Worm (Caenorhabditis elegans) whole organism, L1 larva: ENCODE data around the gene phf-33.

ENCODE experiments used
- C04F5.9 ChIP-seq: sonication (generic microtip); optimal IDR thresholded peaks from 2 replicates; lab custom pipeline; 2016; ENCODE audit warnings: missing genetic modification characterization, missing compliant biosample characterization
- C16A3.4 ChIP-seq: fragments of 150-350 bp; optimal IDR thresholded peaks from 2 replicates; lab custom pipeline; 2014; ENCODE audit warnings: missing biosample characterization, missing genetic modification characterization
- Y116A8C.19 ChIP-seq: sonication (generic microtip); optimal IDR thresholded peaks from 2 replicates; lab custom pipeline; 2016; ENCODE audit warnings: missing compliant biosample characterization, missing genetic modification characterization, borderline replicate concordance
- ama-1 ChIP-seq: fragments of 150-350 bp; optimal IDR thresholded peaks from 2 replicates; lab custom pipeline; 2014
- blmp-1 ChIP-seq: fragments of 150-350 bp; optimal IDR thresholded peaks from 2 replicates; lab custom pipeline; 2014; ENCODE audit warnings: missing biosample characterization, missing genetic modification characterization
- ceh-82 ChIP-seq, 3 experiments: fragments of 150-350 bp in 1 of 3; sonication (generic microtip) in 2 of 3; optimal IDR thresholded peaks; 2 replicates each; lab custom pipeline; 2014 to 2017; ENCODE audit warnings: missing biosample characterization in 3 of 3, missing genetic modification characterization in 3 of 3
- ceh-88 ChIP-seq: fragments of 200-800 bp; sonication (Bioruptor generic); IDR thresholded peaks from 2 replicates; pipeline ENCODE4 v1.3.6; 2022; ENCODE audit warnings: missing genetic modification characterization, missing compliant biosample characterization
- ceh-90 ChIP-seq: sonication (generic microtip); optimal IDR thresholded peaks from 2 replicates; lab custom pipeline; 2016; ENCODE audit warnings: missing genetic modification characterization, missing compliant biosample characterization
- dpl-1 ChIP-seq, 3 experiments: fragments of 150-350 bp in 2 of 3; sonication (generic microtip) in 1 of 3; optimal IDR thresholded peaks; 2 replicates each; lab custom pipeline; 2014 to 2017; ENCODE audit warnings: missing biosample characterization in 3 of 3, missing genetic modification characterization in 3 of 3, missing genetic modification reagents in 3 of 3
- dsc-1 ChIP-seq: sonication (generic microtip); optimal IDR thresholded peaks from 2 replicates; lab custom pipeline; 2016; ENCODE audit warnings: mild to moderate bottlenecking, missing genetic modification characterization, missing compliant biosample characterization
- efl-1 ChIP-seq, 4 experiments: fragments of 150-350 bp; optimal IDR thresholded peaks in 3 of 4; peaks in 1 of 4; 1 replicate in 1 of 4; 2 replicates in 3 of 4; lab custom pipeline; 2014; ENCODE audit warnings: missing biosample characterization in 2 of 4, missing genetic modification characterization in 2 of 4, missing genetic modification reagents in 2 of 4
- efl-3 ChIP-seq: fragments of 200-800 bp; sonication (Bioruptor generic); optimal IDR thresholded peaks from 2 replicates; lab custom pipeline; 2018; ENCODE audit warnings: mild to moderate bottlenecking, missing genetic modification characterization, missing compliant biosample characterization
- egl-27 ChIP-seq, 2 experiments: fragments of 150-350 bp in 1 of 2; sonication (generic microtip); optimal IDR thresholded peaks; 3 replicates each; lab custom pipeline; 2017 to 2018; ENCODE audit warnings: missing biosample characterization in 2 of 2, missing genetic modification characterization in 2 of 2, missing genetic modification reagents in 2 of 2
- elt-2 ChIP-seq: sonication (generic microtip); optimal IDR thresholded peaks from 2 replicates; lab custom pipeline; 2016; ENCODE audit warnings: missing genetic modification characterization, mild to moderate bottlenecking, inconsistent platforms, missing compliant biosample characterization, missing genetic modification reagents
- elt-3 ChIP-seq, 6 experiments: fragments of 150-350 bp in 1 of 6; sonication (generic microtip); optimal IDR thresholded peaks; 2 replicates each; lab custom pipeline; 2017 to 2018; ENCODE audit warnings: missing biosample characterization in 6 of 6, missing genetic modification characterization in 6 of 6, inconsistent platforms in 1 of 6
- fkh-8 ChIP-seq: sonication (generic microtip); optimal IDR thresholded peaks from 2 replicates; lab custom pipeline; 2016; ENCODE audit warnings: mild to moderate bottlenecking, missing genetic modification characterization, missing compliant biosample characterization
- fos-1 ChIP-seq: fragments of 150-350 bp; optimal IDR thresholded peaks from 2 replicates; lab custom pipeline; 2014; ENCODE audit warnings: missing biosample characterization, missing genetic modification characterization
- hlh-4 ChIP-seq: sonication (generic microtip); optimal IDR thresholded peaks from 2 replicates; lab custom pipeline; 2016; ENCODE audit warnings: mild to moderate bottlenecking, missing genetic modification characterization, missing compliant biosample characterization
- hpl-2 ChIP-seq: fragments of 150-350 bp; optimal IDR thresholded peaks from 2 replicates; lab custom pipeline; 2014; ENCODE audit warnings: missing biosample characterization, missing genetic modification reagents, missing genetic modification characterization
- irx-1 ChIP-seq: sonication (generic microtip); optimal IDR thresholded peaks from 2 replicates; lab custom pipeline; 2016; ENCODE audit warnings: missing genetic modification characterization, missing compliant biosample characterization
- isw-1 ChIP-seq: fragments of 200-800 bp; sonication (Bioruptor generic); IDR thresholded peaks from 2 replicates; pipeline ENCODE4 v1.3.6; 2022; ENCODE audit warnings: missing genetic modification characterization, missing compliant biosample characterization
- jun-1 ChIP-seq: fragments of 150-350 bp; optimal IDR thresholded peaks from 2 replicates; lab custom pipeline; 2014; ENCODE audit warnings: missing biosample characterization, missing genetic modification reagents, missing genetic modification characterization
- lin-14 ChIP-seq: fragments of 200-800 bp; sonication (Bioruptor generic); optimal IDR thresholded peaks from 2 replicates; lab custom pipeline; 2018; ENCODE audit warnings: mild to moderate bottlenecking, missing genetic modification characterization, moderate library complexity, missing compliant biosample characterization
- lin-15B ChIP-seq: fragments of 150-350 bp; sonication (generic microtip); optimal IDR thresholded peaks from 3 replicates; lab custom pipeline; 2014; ENCODE audit warnings: missing biosample characterization, missing genetic modification characterization
- lin-39 ChIP-seq: fragments of 150-350 bp; optimal IDR thresholded peaks from 2 replicates; lab custom pipeline; 2014; ENCODE audit warnings: missing biosample characterization, missing genetic modification reagents, missing genetic modification characterization
- lir-3 ChIP-seq: sonication (generic microtip); optimal IDR thresholded peaks from 2 replicates; lab custom pipeline; 2016; ENCODE audit warnings: mild to moderate bottlenecking, missing genetic modification characterization, moderate library complexity, missing compliant biosample characterization; ENCODE audit not compliant: poor library complexity
- lsy-2 ChIP-seq, 2 experiments: fragments of 150-350 bp; optimal IDR thresholded peaks; 2 replicates each; lab custom pipeline; 2014; ENCODE audit warnings: missing biosample characterization in 2 of 2, missing genetic modification characterization in 2 of 2
- mef-2 ChIP-seq: fragments of 150-350 bp; optimal IDR thresholded peaks from 2 replicates; lab custom pipeline; 2014; ENCODE audit warnings: missing biosample characterization, missing genetic modification characterization
- mep-1 ChIP-seq: fragments of 150-350 bp; optimal IDR thresholded peaks from 2 replicates; lab custom pipeline; 2014; ENCODE audit warnings: missing biosample characterization, missing genetic modification characterization
- nhr-11 ChIP-seq: fragments of 150-350 bp; optimal IDR thresholded peaks from 2 replicates; lab custom pipeline; 2014; ENCODE audit warnings: missing biosample characterization, missing genetic modification characterization
- nhr-19 ChIP-seq: fragments of 200-800 bp; sonication (Bioruptor generic); conservative IDR thresholded peaks from 2 replicates; pipeline ENCODE4 v1.3.6; 2022; ENCODE audit warnings: missing genetic modification characterization, missing compliant biosample characterization
- nhr-20 ChIP-seq: sonication (generic microtip); optimal IDR thresholded peaks from 2 replicates; lab custom pipeline; 2016; ENCODE audit warnings: mild to moderate bottlenecking, missing genetic modification characterization, missing compliant biosample characterization
- nhr-237 ChIP-seq: fragments of 150-350 bp; optimal IDR thresholded peaks from 2 replicates; lab custom pipeline; 2014; ENCODE audit warnings: missing biosample characterization, missing genetic modification characterization
- nhr-28 ChIP-seq: fragments of 150-350 bp; optimal IDR thresholded peaks from 2 replicates; lab custom pipeline; 2014; ENCODE audit warnings: missing biosample characterization, missing genetic modification characterization
- nhr-47 ChIP-seq: sonication (generic microtip); optimal IDR thresholded peaks from 2 replicates; lab custom pipeline; 2016; ENCODE audit warnings: mild to moderate bottlenecking, missing genetic modification characterization, moderate library complexity, missing compliant biosample characterization
- nhr-71 ChIP-seq: sonication (generic microtip); optimal IDR thresholded peaks from 2 replicates; lab custom pipeline; 2016; ENCODE audit warnings: mild to moderate bottlenecking, missing genetic modification characterization, moderate library complexity, missing compliant biosample characterization
- nhr-85 ChIP-seq: sonication (generic microtip); peaks from one replicate; lab custom pipeline; 2016; ENCODE audit warnings: missing genetic modification characterization, inconsistent platforms, missing compliant biosample characterization
- nhr-90 ChIP-seq: sonication (generic microtip); optimal IDR thresholded peaks from 2 replicates; lab custom pipeline; 2016; ENCODE audit warnings: mild to moderate bottlenecking, missing genetic modification characterization, missing compliant biosample characterization; ENCODE audit not compliant: poor library complexity
- pax-3 ChIP-seq: fragments of 200-800 bp; sonication (Bioruptor generic); optimal IDR thresholded peaks from 2 replicates; lab custom pipeline; 2018; ENCODE audit warnings: mild to moderate bottlenecking, missing genetic modification characterization, moderate library complexity, missing compliant biosample characterization
- pqm-1 ChIP-seq: sonication (generic microtip); optimal IDR thresholded peaks from 3 replicates; lab custom pipeline; 2017; ENCODE audit warnings: missing biosample characterization, missing genetic modification characterization
- rnt-1 ChIP-seq: sonication (generic microtip); optimal IDR thresholded peaks from 2 replicates; lab custom pipeline; 2016; ENCODE audit warnings: mild to moderate bottlenecking, missing genetic modification characterization, moderate library complexity, missing compliant biosample characterization
- skn-1 ChIP-seq: fragments of 150-350 bp; optimal IDR thresholded peaks from 2 replicates; lab custom pipeline; 2014; ENCODE audit warnings: missing biosample characterization, missing genetic modification characterization
- snpc-4 ChIP-seq: fragments of 150-350 bp; optimal IDR thresholded peaks from 2 replicates; lab custom pipeline; 2014; ENCODE audit warnings: missing biosample characterization, missing genetic modification characterization
- sox-4 ChIP-seq: sonication (generic microtip); optimal IDR thresholded peaks from 2 replicates; lab custom pipeline; 2016; ENCODE audit warnings: missing genetic modification characterization, missing compliant biosample characterization
- sup-37 ChIP-seq: fragments of 200-800 bp; sonication (Bioruptor generic); optimal IDR thresholded peaks from 2 replicates; lab custom pipeline; 2018; ENCODE audit warnings: mild to moderate bottlenecking, missing genetic modification characterization, missing compliant biosample characterization
- swsn-7 ChIP-seq: sonication (generic microtip); optimal IDR thresholded peaks from 2 replicates; lab custom pipeline; 2016; ENCODE audit warnings: missing genetic modification characterization, missing compliant biosample characterization
- tbx-2 ChIP-seq: sonication (generic microtip); optimal IDR thresholded peaks from 2 replicates; lab custom pipeline; 2016; ENCODE audit warnings: missing genetic modification characterization, missing compliant biosample characterization
- unc-130 ChIP-seq: fragments of 150-350 bp; optimal IDR thresholded peaks from 2 replicates; lab custom pipeline; 2017; ENCODE audit warnings: missing biosample characterization, missing genetic modification characterization, inconsistent platforms
- unc-62 ChIP-seq: fragments of 150-350 bp; optimal IDR thresholded peaks from 2 replicates; lab custom pipeline; 2014; ENCODE audit warnings: missing biosample characterization, missing genetic modification reagents, missing genetic modification characterization
- unc-86 ChIP-seq: sonication (generic microtip); optimal IDR thresholded peaks from 2 replicates; lab custom pipeline; 2016; ENCODE audit warnings: missing genetic modification characterization, missing compliant biosample characterization
- vab-15 ChIP-seq: sonication (generic microtip); optimal IDR thresholded peaks from 2 replicates; lab custom pipeline; 2017; ENCODE audit warnings: missing genotype, mild to moderate bottlenecking, missing genetic modification characterization, missing compliant biosample characterization
- zip-4 ChIP-seq: fragments of 200-800 bp; sonication (Bioruptor generic); optimal IDR thresholded peaks from 2 replicates; lab custom pipeline; 2018; ENCODE audit warnings: mild to moderate bottlenecking, missing genetic modification characterization, moderate library complexity, missing compliant biosample characterization

phf-33 gene

DNA sequence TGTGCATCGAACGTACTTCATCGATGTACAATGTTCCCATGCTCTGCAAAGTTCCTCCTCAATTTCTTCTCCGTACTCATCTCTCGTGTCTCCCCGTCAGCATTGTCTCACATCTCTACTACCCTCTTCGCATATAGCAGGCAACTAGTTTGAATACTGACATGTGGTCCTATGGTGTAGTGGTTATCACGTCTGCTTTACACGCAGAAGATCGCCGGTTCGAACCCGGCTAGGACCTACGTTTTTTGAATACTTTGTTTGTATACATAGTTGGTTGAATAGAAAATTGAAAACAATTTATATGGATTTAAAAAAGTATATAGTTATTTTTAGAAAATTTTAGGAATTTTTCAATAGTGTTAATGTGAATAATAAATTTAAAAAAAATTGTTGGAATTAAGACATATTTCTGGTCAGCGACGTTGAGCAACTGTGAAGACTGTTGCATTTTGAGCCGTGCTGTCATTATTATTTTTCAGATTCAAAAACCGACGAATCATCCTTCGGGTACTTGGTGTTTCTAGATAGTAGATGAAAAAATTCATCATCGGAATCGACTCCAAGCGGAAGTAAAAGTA, 28.2 kb upstream of the phf-33 start:
- peak; percentile 31 for TF ChIP-seq elt-2 (tag; lab: Kevin White, UChicago)
- TF ChIP-seq fkh-8: peak; percentile 80
- peak; percentile 45 for TF ChIP-seq hpl-2 (GFP tag; lab: Kevin White, UChicago)
- peak; percentile 7 for TF ChIP-seq sup-37
- no peak for TF ChIP-seq zip-4 (GFP tag; lab: Kevin White, UChicago)
- TF ChIP-seq nhr-28 (tag; lab: Kevin White, UChicago): no peak
- TF ChIP-seq vab-15 (tag; lab: Kevin White, UChicago): peak; percentile 11
- TF ChIP-seq mep-1 (tag; lab: Kevin White, UChicago): peak; percentile 91
- no peak for TF ChIP-seq Y116A8C.19 (tag; lab: Kevin White, UChicago)
- TF ChIP-seq efl-1 (optimal IDR thresholded peaks at IDR 0.05; lab: Kevin White, UChicago): peak; percentile 32 to 46
- TF ChIP-seq efl-1 (GFP tag; optimal IDR thresholded peaks at IDR 0.05 in 1 of 2; lab: Kevin White, UChicago): peak in 1 of 2 experiments; percentile 91
- TF ChIP-seq blmp-1 (tag; lab: Kevin White, UChicago): peak; percentile 58
- TF ChIP-seq nhr-20 (tag; lab: Kevin White, UChicago): peak; percentile 81
- peak; percentile 26 for TF ChIP-seq snpc-4
- peak; percentile 65 to 79 for TF ChIP-seq lsy-2 (tag; optimal IDR thresholded peaks at IDR 0.05; lab: Kevin White, UChicago)
- no peak for TF ChIP-seq ceh-90 (tag; lab: Kevin White, UChicago)
- TF ChIP-seq unc-62 (GFP tag; lab: Kevin White, UChicago): no peak
- TF ChIP-seq nhr-11 (tag; lab: Kevin White, UChicago): no peak
- TF ChIP-seq hlh-4 (tag; lab: Kevin White, UChicago): no peak
- peak; percentile 17 for TF ChIP-seq lin-15B (tag; lab: Kevin White, UChicago)
- TF ChIP-seq swsn-7 (tag; lab: Kevin White, UChicago): peak; percentile 81
- TF ChIP-seq ceh-82 (tag; optimal IDR thresholded peaks at IDR 0.05; lab: Kevin White, UChicago): peak; percentile 11 to 73 (median 65)
- TF ChIP-seq fos-1: peak; percentile 71
- peak; percentile 52 for TF ChIP-seq irx-1 (tag; lab: Kevin White, UChicago)
- peak; percentile 93 for TF ChIP-seq C16A3.4 (tag; lab: Kevin White, UChicago)
- TF ChIP-seq sox-4: peak; percentile 60
- TF ChIP-seq efl-3 (GFP tag; lab: Kevin White, UChicago): no peak
- TF ChIP-seq lir-3 (tag; lab: Kevin White, UChicago): peak; percentile 86
- TF ChIP-seq pqm-1 (tag; lab: Kevin White, UChicago): no peak
- peak; percentile 84 for TF ChIP-seq dsc-1 (tag; lab: Kevin White, UChicago)
- TF ChIP-seq nhr-90 (tag; lab: Kevin White, UChicago): peak; percentile 83
- TF ChIP-seq nhr-47 (tag; lab: Kevin White, UChicago): peak; percentile 87
- TF ChIP-seq skn-1 (tag; lab: Kevin White, UChicago): peak; percentile 78
- TF ChIP-seq ama-1 (lab: Kevin White, UChicago): no peak
- peak; percentile 78 for TF ChIP-seq unc-130 (tag; lab: Kevin White, UChicago)
- TF ChIP-seq lin-14 (GFP tag; lab: Kevin White, UChicago): peak; percentile 88
- peak; percentile 41 for TF ChIP-seq pax-3 (tag; lab: Kevin White, UChicago)
- TF ChIP-seq nhr-19: peak; percentile 83
- TF ChIP-seq rnt-1 (tag; lab: Kevin White, UChicago): peak; percentile 83
- no peak for TF ChIP-seq C04F5.9
- TF ChIP-seq isw-1: peak; percentile 25; the same call in 1 of the 2 replicates
- peak; percentile 72 for TF ChIP-seq tbx-2 (tag; lab: Kevin White, UChicago)
- peak; percentile 54 for TF ChIP-seq nhr-85 (tag; lab: Kevin White, UChicago)
- TF ChIP-seq nhr-71 (tag; lab: Kevin White, UChicago): peak; percentile 86
- TF ChIP-seq elt-3 (tag; optimal IDR thresholded peaks at IDR 0.05; lab: Kevin White, UChicago): peak in 2 of 6 experiments; percentile 60 to 88
- TF ChIP-seq dpl-1 (GFP tag; optimal IDR thresholded peaks at IDR 0.05; lab: Kevin White, UChicago): peak in 2 of 3 experiments; percentile 40 to 43
- TF ChIP-seq egl-27 (tag; optimal IDR thresholded peaks at IDR 0.05; lab: Kevin White, UChicago): peak in 1 of 2 experiments; percentile 59
- TF ChIP-seq mef-2 (tag; lab: Kevin White, UChicago): peak; percentile 12
- TF ChIP-seq unc-86: peak; percentile 58
- peak; percentile 73 for TF ChIP-seq jun-1 (tag; lab: Kevin White, UChicago)
- TF ChIP-seq ceh-88: no peak; the same call in 1 of the 2 replicates
- peak; percentile 24 for TF ChIP-seq lin-39
- TF ChIP-seq nhr-237 (tag; lab: Kevin White, UChicago): peak; percentile 4
